Worm (Caenorhabditis elegans) whole organism, L4/young adult: Measurements from ENCODE around the gene C06A8.6.

Experiments
- W03F9.2 ChIP-seq: fragments of 150-350 bp; optimal IDR thresholded peaks from 2 replicates; lab custom pipeline; 2014; ENCODE audit warnings: missing biosample characterization, missing genetic modification characterization
- dao-5 ChIP-seq: sonication (generic microtip); optimal IDR thresholded peaks from 2 replicates; lab custom pipeline; 2016; ENCODE audit warnings: missing genotype, missing genetic modification characterization, moderate library complexity, missing compliant biosample characterization
- him-1 ChIP-seq: sonication (generic microtip); optimal IDR thresholded peaks from 2 replicates; lab custom pipeline; 2016; ENCODE audit warnings: missing genotype, missing genetic modification reagents, missing genetic modification characterization, missing compliant biosample characterization

DNA sequence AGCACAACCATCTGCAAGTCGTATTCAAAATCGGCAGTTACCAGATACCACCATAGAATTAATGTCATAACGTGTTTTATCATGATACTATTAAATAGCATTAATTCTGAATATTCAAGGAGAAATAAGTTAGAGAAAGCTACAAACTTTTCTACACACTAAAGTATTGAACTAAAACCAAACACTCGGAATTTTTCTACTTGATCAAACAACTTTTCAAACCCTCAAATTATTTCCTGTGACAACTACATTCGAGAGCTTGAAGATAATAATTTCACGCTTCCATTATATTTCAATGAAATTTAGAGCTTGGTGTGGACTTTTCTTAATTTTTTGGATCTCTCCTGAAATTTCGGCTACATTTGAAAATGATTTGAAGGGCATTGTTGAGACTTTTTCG is 50.2 kb downstream of the C06A8.6 start, which contains the start of gene irld-47:
- TF ChIP-seq W03F9.2 (tag; lab: Kevin White, UChicago) (no peak), dao-5 (no peak), him-1 (no peak)
